Worm (Caenorhabditis elegans): Measurements from ENCODE around the gene Y38F1A.2.

Gene Y38F1A.2

DNA sequence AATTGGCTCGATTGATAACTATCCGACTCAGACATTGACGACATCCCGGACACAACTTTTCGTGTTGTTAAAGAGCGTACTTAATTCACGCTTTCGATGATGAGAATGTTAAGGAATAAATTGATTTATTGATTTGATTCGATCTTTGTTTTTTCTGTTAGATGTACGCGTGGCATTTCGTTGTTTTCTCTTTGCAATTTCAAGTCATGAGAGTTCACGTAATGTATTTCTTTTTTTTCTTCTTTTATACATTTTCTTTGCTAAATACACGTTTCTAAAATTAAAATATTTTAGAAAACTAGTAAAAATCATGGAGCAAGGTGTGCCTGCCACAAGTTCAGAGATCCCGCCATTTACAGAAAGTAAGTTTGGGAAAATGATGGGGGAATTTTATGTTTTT lies at the start of gene Y38F1A.2, which contains the start of gene Y38F1A.1:
TSS of gene Y38F1A.2 (plus strand) at position 289 of the 400 bp plus-strand sequence.
TSS of gene Y38F1A.1 (minus strand) at position 101 of the 400 bp plus-strand sequence.
- no peak for TF ChIP-seq ces-1 (GFP tag; optimal IDR thresholded peaks at IDR 0.05)
- TF ChIP-seq hlh-1 (tag; optimal IDR thresholded peaks at IDR 0.05) = no peak
- no peak for TF ChIP-seq ztf-11 (tag; optimal IDR thresholded peaks at IDR 0.05)
- no peak for TF ChIP-seq sptf-1 (tag; optimal IDR thresholded peaks at IDR 0.05)
- TF ChIP-seq nhr-76 (tag; optimal IDR thresholded peaks at IDR 0.05) = no peak
- no peak for TF ChIP-seq snpc-4 (tag; optimal IDR thresholded peaks at IDR 0.05)
- TF ChIP-seq nhr-2 (tag; optimal IDR thresholded peaks at IDR 0.05) = no peak
- no peak for TF ChIP-seq flh-1 (GFP tag; optimal IDR thresholded peaks at IDR 0.05)
- no peak for TF ChIP-seq tbx-8 (GFP tag; optimal IDR thresholded peaks at IDR 0.05)
- no peak for TF ChIP-seq nhr-12 (tag; optimal IDR thresholded peaks at IDR 0.05)
- TF ChIP-seq lin-32 (GFP tag; optimal IDR thresholded peaks at IDR 0.05) = no peak
- no peak for TF ChIP-seq unc-120 (tag; optimal IDR thresholded peaks at IDR 0.05; ENCODE audit: poor library complexity, severe bottlenecking)
- no peak for TF ChIP-seq nhr-28 (tag; optimal IDR thresholded peaks at IDR 0.05)
- no peak for TF ChIP-seq unc-39 (tag; optimal IDR thresholded peaks at IDR 0.05)
- TF ChIP-seq cnd-1 (tag; optimal IDR thresholded peaks at IDR 0.05) = no peak

- no peak for TF ChIP-seq nhr-237 (tag; optimal IDR thresholded peaks at IDR 0.05)
- no peak for TF ChIP-seq nhr-12 (tag; optimal IDR thresholded peaks at IDR 0.05)
- no peak for TF ChIP-seq ceh-39 (tag; optimal IDR thresholded peaks at IDR 0.05)
- TF ChIP-seq hlh-1 (tag; optimal IDR thresholded peaks at IDR 0.05) = no peak
- TF ChIP-seq cnd-1 (tag; optimal IDR thresholded peaks at IDR 0.05) = no peak
- TF ChIP-seq lin-13 (tag; optimal IDR thresholded peaks at IDR 0.05) = no peak
- TF ChIP-seq snpc-4 (tag; optimal IDR thresholded peaks at IDR 0.05) = no peak
- no peak for TF ChIP-seq elt-1 (tag; optimal IDR thresholded peaks at IDR 0.05; ENCODE audit: borderline replicate concordance, insufficient read depth)
- TF ChIP-seq nhr-76 (tag; optimal IDR thresholded peaks at IDR 0.05) = no peak
- no peak for TF ChIP-seq ces-1 (GFP tag; optimal IDR thresholded peaks at IDR 0.05)
- no peak for TF ChIP-seq ceh-43 (GFP tag; optimal IDR thresholded peaks at IDR 0.05)
- TF ChIP-seq nhr-28 (tag; optimal IDR thresholded peaks at IDR 0.05) = no peak
- TF ChIP-seq flh-1 (GFP tag; optimal IDR thresholded peaks at IDR 0.05) = no peak
Measured at ce11 chrII:12907070-12907469, 47.7 kb upstream of the Y38F1A.2 start, which contains the start of gene nspb-11. TSS of gene nspb-11 (plus strand) at chrII:12907370.

- TF ChIP-seq flh-1 (GFP tag; optimal IDR thresholded peaks at IDR 0.05) (no peak), zip-8 (tag; optimal IDR thresholded peaks at IDR 0.05) (no peak), drap-1 (GFP tag; optimal IDR thresholded peaks at IDR 0.05) (no peak), unc-62 (GFP tag; optimal IDR thresholded peaks at IDR 0.05) (no peak), bed-3 (GFP tag; optimal IDR thresholded peaks at IDR 0.05) (no peak), blmp-1 (tag; optimal IDR thresholded peaks at IDR 0.05) (no peak), snpc-4 (tag; optimal IDR thresholded peaks at IDR 0.05) (no peak), hlh-1 (tag; optimal IDR thresholded peaks at IDR 0.05) (no peak)
Measured at ce11 chrII:12908779-12909178, 46.0 kb upstream of the Y38F1A.2 start, which contains the start of gene ddn-2. TSS of gene ddn-2 (plus strand) at chrII:12909079.

- TF ChIP-seq pha-4 (tag; optimal IDR thresholded peaks at IDR 0.05) = no peak
- peak; percentile 33 for TF ChIP-seq unc-120 (tag; optimal IDR thresholded peaks at IDR 0.05; ENCODE audit: poor library complexity, severe bottlenecking)
Measured at ce11 chrII:12914514-12915075, 40.2 kb upstream of the Y38F1A.2 start, which contains the start of gene F35C5.12. TSS of gene F35C5.12 (minus strand) at chrII:12914564.

ce11 chrII:12918960-12919553 lies 35.7 kb upstream of the Y38F1A.2 start, which contains the start of the genes F58G1.2 and wago-4:
TSS of gene F58G1.2 (minus strand) at chrII:12919010.
TSS of gene wago-4 (plus strand) at chrII:12919551.
- no peak for TF ChIP-seq nhr-76 (tag; optimal IDR thresholded peaks at IDR 0.05)
- peak; percentile 68 for TF ChIP-seq lin-13 (tag; optimal IDR thresholded peaks at IDR 0.05)
- TF ChIP-seq mep-1 (tag; optimal IDR thresholded peaks at IDR 0.05) = peak; percentile 48

DNA sequence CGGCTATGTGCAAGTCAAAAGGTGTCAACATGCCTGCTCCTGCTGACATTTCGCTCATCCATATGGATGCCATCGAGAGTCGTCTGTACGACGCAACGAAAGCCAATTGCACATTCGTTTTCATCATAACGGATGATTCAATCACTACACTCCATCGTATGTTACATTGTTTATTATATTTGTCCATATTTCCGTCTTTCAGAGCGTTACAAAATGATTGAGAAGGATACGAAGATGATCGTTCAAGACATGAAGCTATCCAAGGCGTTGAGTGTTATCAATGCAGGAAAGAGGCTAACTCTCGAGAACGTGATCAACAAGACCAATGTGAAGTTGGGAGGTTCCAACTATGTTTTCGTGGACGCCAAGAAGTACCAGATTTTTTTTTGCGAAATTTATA lies 33.3 kb upstream of the Y38F1A.2 start:
- no peak for TF ChIP-seq unc-39 (tag; optimal IDR thresholded peaks at IDR 0.05)
- no peak for TF ChIP-seq lin-13 (tag; optimal IDR thresholded peaks at IDR 0.05)
- TF ChIP-seq lin-32 (GFP tag; optimal IDR thresholded peaks at IDR 0.05) = no peak
- no peak for TF ChIP-seq mab-5 (tag; optimal IDR thresholded peaks at IDR 0.05)
- no peak for TF ChIP-seq ceh-39 (tag; optimal IDR thresholded peaks at IDR 0.05)
- no peak for TF ChIP-seq lsy-2 (tag; optimal IDR thresholded peaks at IDR 0.05)
- no peak for TF ChIP-seq ham-2 (GFP tag; optimal IDR thresholded peaks at IDR 0.05)
- no peak for TF ChIP-seq hlh-1 (tag; optimal IDR thresholded peaks at IDR 0.05)
- no peak for TF ChIP-seq bed-3 (GFP tag; optimal IDR thresholded peaks at IDR 0.05)
- TF ChIP-seq ceh-83 (GFP tag; optimal IDR thresholded peaks at IDR 0.05) = no peak
- TF ChIP-seq blmp-1 (tag; optimal IDR thresholded peaks at IDR 0.05) = no peak
- TF ChIP-seq unc-120 (tag; optimal IDR thresholded peaks at IDR 0.05; ENCODE audit: poor library complexity, severe bottlenecking) = no peak
- no peak for TF ChIP-seq pha-4 (tag; optimal IDR thresholded peaks at IDR 0.05)
- no peak for TF ChIP-seq nhr-237 (tag; optimal IDR thresholded peaks at IDR 0.05)
- TF ChIP-seq mls-2 (tag; optimal IDR thresholded peaks at IDR 0.05) = no peak
- no peak for TF ChIP-seq elt-1 (tag; optimal IDR thresholded peaks at IDR 0.05; ENCODE audit: borderline replicate concordance, insufficient read depth)
